Fruit fly (Drosophila melanogaster): Measurements from ENCODE around the gene lft.

- TF ChIP-seq tj (GFP tag; optimal IDR thresholded peaks at IDR 0.05) (no peak), CG14711 (tag; optimal IDR thresholded peaks at IDR 0.05) (peak; percentile 6), Hr96 (GFP tag; optimal IDR thresholded peaks at IDR 0.05) (no peak), CG1620 (GFP tag; optimal IDR thresholded peaks at IDR 0.05) (no peak), CG7101 (tag; optimal IDR thresholded peaks at IDR 0.05) (no peak)
Measured at dm6 chr2L:10321036-10321583, 43.2 kb upstream of the lft start.

Data from whole organism, adult.